Worm (Caenorhabditis elegans) whole organism, L4 larva: ENCODE results near the gene C53A5.16.
A peak's percentile ranks its signal among the peaks of the same experiment; 100 is the strongest.

ENCODE experiments used
- F37D6.2 ChIP-seq: sonication (generic microtip); optimal IDR thresholded peaks from 2 replicates; lab custom pipeline; 2016; ENCODE audit warnings: mild to moderate bottlenecking, missing genetic modification characterization, missing compliant biosample characterization
- R02D3.7 ChIP-seq: fragments of 150-350 bp; sonication (generic microtip); optimal IDR thresholded peaks from 3 replicates; lab custom pipeline; 2014; ENCODE audit warnings: missing biosample characterization, missing genetic modification characterization
- T20F7.1 ChIP-seq: fragments of 200-800 bp; sonication (Bioruptor generic); optimal IDR thresholded peaks from 2 replicates; lab custom pipeline; 2018; ENCODE audit warnings: mild to moderate bottlenecking, missing genetic modification characterization, missing compliant biosample characterization
- Y105C5A.15 ChIP-seq: fragments of 200-800 bp; sonication (Bioruptor generic); IDR thresholded peaks from 2 replicates; pipeline ENCODE4 v1.3.6; 2022; ENCODE audit warnings: missing genetic modification characterization, missing compliant biosample characterization
- Y48G9A.11 ChIP-seq: fragments of 200-800 bp; sonication (Bioruptor generic); IDR thresholded peaks from 2 replicates; pipeline ENCODE4 v1.3.6; 2022; ENCODE audit warnings: missing genetic modification reagents, missing genetic modification characterization, missing compliant biosample characterization
- Y75B8A.6 ChIP-seq: fragments of 200-800 bp; sonication (Bioruptor generic); IDR thresholded peaks from 2 replicates; pipeline ENCODE4 v1.3.6; 2022; ENCODE audit warnings: missing genetic modification reagents, missing genetic modification characterization, missing compliant biosample characterization
- ZK337.2 ChIP-seq: fragments of 200-800 bp; sonication (Bioruptor generic); IDR thresholded peaks from 2 replicates; pipeline ENCODE4 v1.3.6; 2022; ENCODE audit warnings: missing genetic modification reagents, missing genetic modification characterization, missing compliant biosample characterization
- ZK546.5 ChIP-seq, 2 experiments: sonication (generic microtip); optimal IDR thresholded peaks; 2 replicates each; lab custom pipeline; 2017; ENCODE audit warnings: missing biosample characterization in 2 of 2, missing genetic modification characterization in 2 of 2
- aha-1 ChIP-seq: fragments of 150-350 bp; peaks from one replicate; lab custom pipeline; 2014; ENCODE audit warnings: missing biosample characterization, missing genetic modification characterization
- arid-1 ChIP-seq: fragments of 200-800 bp; sonication (Bioruptor generic); conservative IDR thresholded peaks from 2 replicates; pipeline ENCODE4 v1.3.6; 2022; ENCODE audit warnings: missing genetic modification reagents, missing genetic modification characterization, missing compliant biosample characterization
- ceh-28 ChIP-seq: fragments of 150-350 bp; optimal IDR thresholded peaks from 2 replicates; lab custom pipeline; 2014; ENCODE audit warnings: missing biosample characterization, missing genetic modification reagents, missing genetic modification characterization
- ceh-32 ChIP-seq: sonication (generic microtip); optimal IDR thresholded peaks from 2 replicates; lab custom pipeline; 2016; ENCODE audit warnings: mild to moderate bottlenecking, missing genetic modification characterization, missing compliant biosample characterization; ENCODE audit not compliant: poor library complexity
- ceh-82 ChIP-seq: sonication (generic microtip); optimal IDR thresholded peaks from 2 replicates; lab custom pipeline; 2017; ENCODE audit warnings: missing biosample characterization, missing genetic modification characterization
- ctbp-1 ChIP-seq: fragments of 200-800 bp; sonication (Bioruptor generic); IDR thresholded peaks from 2 replicates; pipeline ENCODE4 v1.3.6; 2022; ENCODE audit warnings: missing genetic modification reagents, missing genetic modification characterization, missing compliant biosample characterization
- daf-12 ChIP-seq: fragments of 150-350 bp; optimal IDR thresholded peaks from 2 replicates; lab custom pipeline; 2014; ENCODE audit warnings: missing biosample characterization, missing genetic modification reagents, missing genetic modification characterization
- daf-19 ChIP-seq: fragments of 200-800 bp; sonication (Bioruptor generic); conservative IDR thresholded peaks from 2 replicates; pipeline ENCODE4 v1.3.6; 2022; ENCODE audit warnings: missing genetic modification characterization, missing compliant biosample characterization
- dmd-8 ChIP-seq: fragments of 200-800 bp; sonication (Bioruptor generic); IDR thresholded peaks from 2 replicates; pipeline ENCODE4 v1.3.6; 2022; ENCODE audit warnings: missing genetic modification characterization, missing compliant biosample characterization
- egl-27 ChIP-seq: sonication (generic microtip); optimal IDR thresholded peaks from 3 replicates; lab custom pipeline; 2017; ENCODE audit warnings: missing biosample characterization, missing genetic modification reagents, missing genetic modification characterization
- egl-43 ChIP-seq: fragments of 200-800 bp; sonication (Bioruptor generic); IDR thresholded peaks from 2 replicates; pipeline ENCODE4 v1.3.6; 2022; ENCODE audit warnings: missing genetic modification reagents, missing genetic modification characterization, missing compliant biosample characterization
- fos-1 ChIP-seq: fragments of 150-350 bp; optimal IDR thresholded peaks from 2 replicates; lab custom pipeline; 2014; ENCODE audit warnings: missing biosample characterization, missing genetic modification characterization
- gei-8 ChIP-seq: fragments of 200-800 bp; sonication (Bioruptor generic); optimal IDR thresholded peaks from 2 replicates; lab custom pipeline; 2018; ENCODE audit warnings: mild to moderate bottlenecking, missing genetic modification characterization, missing compliant biosample characterization
- hlh-30 ChIP-seq: sonication (generic microtip); optimal IDR thresholded peaks from 2 replicates; lab custom pipeline; 2017; ENCODE audit warnings: antibody characterized with exemption, mild to moderate bottlenecking, missing genetic modification characterization, missing compliant biosample characterization; ENCODE audit not compliant: insufficient read depth
- jun-1 ChIP-seq: fragments of 150-350 bp; optimal IDR thresholded peaks from 2 replicates; lab custom pipeline; 2014; ENCODE audit warnings: missing biosample characterization, missing genetic modification reagents, missing genetic modification characterization
- lin-13 ChIP-seq: fragments of 150-350 bp; optimal IDR thresholded peaks from 2 replicates; lab custom pipeline; 2014; ENCODE audit warnings: missing biosample characterization, missing genetic modification reagents, missing genetic modification characterization
- lin-15B ChIP-seq: fragments of 150-350 bp; sonication (generic microtip); optimal IDR thresholded peaks from 3 replicates; lab custom pipeline; 2014; ENCODE audit warnings: missing biosample characterization, missing genetic modification characterization
- lin-29 ChIP-seq: fragments of 200-800 bp; sonication (Bioruptor generic); IDR thresholded peaks from 2 replicates; pipeline ENCODE4 v1.3.6; 2022; ENCODE audit warnings: missing genetic modification reagents, missing genetic modification characterization, missing compliant biosample characterization
- madf-9 ChIP-seq: fragments of 200-800 bp; sonication (Bioruptor generic); conservative IDR thresholded peaks from 2 replicates; pipeline ENCODE4 v1.3.6; 2022; ENCODE audit warnings: missing genetic modification reagents, missing genetic modification characterization, missing compliant biosample characterization
- mep-1 ChIP-seq: fragments of 150-350 bp; sonication (generic microtip); optimal IDR thresholded peaks from 3 replicates; lab custom pipeline; 2014; ENCODE audit warnings: missing biosample characterization, missing genetic modification characterization
- mxl-2 ChIP-seq: fragments of 200-800 bp; sonication (Bioruptor generic); conservative IDR thresholded peaks from 2 replicates; pipeline ENCODE4 v1.3.6; 2022; ENCODE audit warnings: missing genetic modification reagents, missing genetic modification characterization, missing compliant biosample characterization
- nhr-10 ChIP-seq: fragments of 150-350 bp; optimal IDR thresholded peaks from 2 replicates; lab custom pipeline; 2014; ENCODE audit warnings: missing biosample characterization, missing genetic modification characterization
- nhr-102 ChIP-seq: sonication (generic microtip); optimal IDR thresholded peaks from 2 replicates; lab custom pipeline; 2016; ENCODE audit warnings: mild to moderate bottlenecking, missing genetic modification characterization, moderate library complexity, missing compliant biosample characterization
- nhr-111 ChIP-seq: fragments of 200-800 bp; sonication (Bioruptor generic); optimal IDR thresholded peaks from 2 replicates; lab custom pipeline; 2018; ENCODE audit warnings: mild to moderate bottlenecking, missing genetic modification characterization, missing compliant biosample characterization
- nhr-237 ChIP-seq: sonication (generic microtip); optimal IDR thresholded peaks from 2 replicates; lab custom pipeline; 2017; ENCODE audit warnings: missing biosample characterization, missing genetic modification characterization
- nhr-28 ChIP-seq: fragments of 150-350 bp; optimal IDR thresholded peaks from 2 replicates; lab custom pipeline; 2014; ENCODE audit warnings: missing biosample characterization, missing genetic modification characterization
- nhr-41 ChIP-seq: fragments of 200-800 bp; sonication (Bioruptor generic); IDR thresholded peaks from 2 replicates; pipeline ENCODE4 v1.3.6; 2022; ENCODE audit warnings: missing genetic modification reagents, missing genetic modification characterization, missing compliant biosample characterization
- nhr-48 ChIP-seq: sonication (generic microtip); optimal IDR thresholded peaks from 2 replicates; lab custom pipeline; 2016; ENCODE audit warnings: mild to moderate bottlenecking, missing genetic modification characterization, missing compliant biosample characterization
- nhr-6 ChIP-seq: fragments of 150-350 bp; optimal IDR thresholded peaks from 2 replicates; lab custom pipeline; 2014; ENCODE audit warnings: missing biosample characterization, missing genetic modification characterization
- nhr-76 ChIP-seq: fragments of 150-350 bp; optimal IDR thresholded peaks from 2 replicates; lab custom pipeline; 2014; ENCODE audit warnings: missing biosample characterization, missing genetic modification characterization
- nhr-77 ChIP-seq: fragments of 150-350 bp; optimal IDR thresholded peaks from 2 replicates; lab custom pipeline; 2014; ENCODE audit warnings: missing biosample characterization, missing genetic modification characterization
- pha-4 ChIP-seq, 2 experiments: fragments of 150-350 bp in 1 of 2; fragments of 200-800 bp in 1 of 2; sonication (Bioruptor generic) in 1 of 2; IDR thresholded peaks in 1 of 2; optimal IDR thresholded peaks in 1 of 2; 2 replicates each; pipeline versions ENCODE4 v1.3.6 to Lab custom; 2014 to 2022; ENCODE audit warnings: missing genetic modification characterization in 2 of 2, missing genetic modification reagents in 2 of 2, missing biosample characterization in 1 of 2, missing compliant biosample characterization in 1 of 2
- rbr-2 ChIP-seq: sonication (generic microtip); optimal IDR thresholded peaks from 2 replicates; lab custom pipeline; 2016; ENCODE audit warnings: missing genotype, missing genetic modification characterization, missing compliant biosample characterization
- saeg-2 ChIP-seq: fragments of 200-800 bp; sonication (Bioruptor generic); IDR thresholded peaks from 2 replicates; pipeline ENCODE4 v1.3.6; 2022; ENCODE audit warnings: missing genetic modification reagents, missing genetic modification characterization, missing compliant biosample characterization
- set-16 ChIP-seq: fragments of 200-800 bp; sonication (Bioruptor generic); IDR thresholded peaks from 2 replicates; pipeline ENCODE4 v1.3.6; 2022; ENCODE audit warnings: missing genetic modification reagents, missing genetic modification characterization, missing compliant biosample characterization
- snpc-4 ChIP-seq: fragments of 150-350 bp; optimal IDR thresholded peaks from 2 replicates; lab custom pipeline; 2014; ENCODE audit warnings: missing biosample characterization, missing genetic modification characterization
- tra-1 ChIP-seq: fragments of 200-800 bp; sonication (Bioruptor generic); IDR thresholded peaks from 2 replicates; pipeline ENCODE4 v1.3.6; 2022; ENCODE audit warnings: missing genetic modification reagents, missing genetic modification characterization, missing compliant biosample characterization
- unc-130 ChIP-seq: sonication (generic microtip); optimal IDR thresholded peaks from 2 replicates; lab custom pipeline; 2016; ENCODE audit warnings: missing genetic modification reagents, missing genetic modification characterization, missing compliant biosample characterization
- unc-39 ChIP-seq: sonication (generic microtip); optimal IDR thresholded peaks from 2 replicates; lab custom pipeline; 2017; ENCODE audit warnings: missing biosample characterization, missing genetic modification characterization
- unc-62 ChIP-seq, 3 experiments: fragments of 150-350 bp in 1 of 3; sonication (generic microtip); optimal IDR thresholded peaks in 2 of 3; peaks in 1 of 3; 1 replicate in 1 of 3; 2 replicates in 2 of 3; lab custom pipeline; 2014 to 2017; ENCODE audit warnings: missing biosample characterization in 3 of 3, missing genetic modification characterization in 3 of 3, missing genetic modification reagents in 3 of 3, missing genotype in 1 of 3
- zfp-3 ChIP-seq: fragments of 200-800 bp; sonication (Bioruptor generic); conservative IDR thresholded peaks from 2 replicates; pipeline ENCODE4 v1.3.6; 2022; ENCODE audit warnings: missing genetic modification reagents, missing genetic modification characterization, missing compliant biosample characterization

C53A5.16 gene

DNA sequence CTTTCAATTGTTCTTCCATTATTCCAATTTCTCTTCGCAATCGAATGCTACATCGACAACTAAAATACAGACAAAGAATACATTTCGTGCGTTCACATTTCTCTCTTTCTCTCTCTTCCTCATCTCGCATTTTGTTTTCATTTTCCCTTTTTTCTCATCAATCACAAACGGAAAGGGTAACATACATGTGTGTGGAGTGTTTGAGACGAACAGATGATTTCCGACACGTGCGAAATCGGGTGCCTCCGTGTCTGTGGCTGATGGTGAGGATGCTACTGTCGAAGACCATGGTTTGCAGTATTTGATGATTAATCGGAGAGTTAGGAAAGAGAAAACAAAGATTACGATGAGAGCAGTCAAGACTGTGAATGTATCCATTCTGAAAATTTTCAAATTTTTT lies 11.7 kb downstream of the C53A5.16 start, which contains the start of gene R02D5.9 (continued):
- TF ChIP-seq nhr-77: peak; percentile 47
- TF ChIP-seq egl-27 (tag; lab: Kevin White, UChicago): no peak
- no peak for TF ChIP-seq jun-1
- TF ChIP-seq arid-1 (GFP tag; lab: Robert Waterston, UW): no peak
- no peak for TF ChIP-seq daf-12 (tag; lab: Kevin White, UChicago)
- no peak for TF ChIP-seq F37D6.2 (tag; lab: Kevin White, UChicago)
- no peak for TF ChIP-seq ceh-82 (tag; lab: Kevin White, UChicago)
- TF ChIP-seq mxl-2 (GFP tag; lab: Robert Waterston, UW): no peak
- no peak for TF ChIP-seq nhr-102
- no peak for TF ChIP-seq pha-4 (GFP tag; IDR thresholded peaks at IDR 0.05; lab: Robert Waterston, UW)
- TF ChIP-seq pha-4 (tag; optimal IDR thresholded peaks at IDR 0.05; lab: Kevin White, UChicago): no peak
- TF ChIP-seq unc-62 (GFP tag; optimal IDR thresholded peaks at IDR 0.05 in 1 of 2; lab: Kevin White, UChicago): peak in 1 of 2 experiments; percentile 85
- no peak for TF ChIP-seq unc-62 (tag; optimal IDR thresholded peaks at IDR 0.05; lab: Kevin White, UChicago)
- TF ChIP-seq nhr-28 (tag; lab: Kevin White, UChicago): peak; percentile 89
- no peak for TF ChIP-seq lin-29
- TF ChIP-seq Y48G9A.11: no peak
- no peak for TF ChIP-seq madf-9 (GFP tag; lab: Robert Waterston, UW)
- no peak for TF ChIP-seq nhr-237 (tag; lab: Kevin White, UChicago)
- no peak for TF ChIP-seq daf-19 (GFP tag; lab: Robert Waterston, UW)
- no peak for TF ChIP-seq ceh-32 (tag; lab: Kevin White, UChicago)
- no peak for TF ChIP-seq nhr-48 (tag; lab: Kevin White, UChicago)
- no peak for TF ChIP-seq Y75B8A.6 (GFP tag; lab: Robert Waterston, UW)
- TF ChIP-seq nhr-111 (GFP tag; lab: Kevin White, UChicago): no peak
- no peak for TF ChIP-seq ZK546.5 (tag; optimal IDR thresholded peaks at IDR 0.05; lab: Kevin White, UChicago)
- TF ChIP-seq set-16 (GFP tag; lab: Robert Waterston, UW): no peak
- no peak for TF ChIP-seq ceh-28 (tag; lab: Kevin White, UChicago)
- TF ChIP-seq lin-15B (tag; lab: Kevin White, UChicago): no peak
- no peak for TF ChIP-seq saeg-2 (GFP tag; lab: Robert Waterston, UW)
- no peak for TF ChIP-seq nhr-41
- no peak for TF ChIP-seq egl-43 (GFP tag; lab: Robert Waterston, UW)
- no peak for TF ChIP-seq Y105C5A.15
- no peak for TF ChIP-seq rbr-2 (tag; lab: Kevin White, UChicago)
- TF ChIP-seq R02D3.7 (tag; lab: Kevin White, UChicago): no peak
- peak; percentile 85 for TF ChIP-seq hlh-30
- no peak for TF ChIP-seq ZK337.2 (GFP tag; lab: Robert Waterston, UW)
- TF ChIP-seq unc-39: no peak
- TF ChIP-seq gei-8: no peak
- TF ChIP-seq nhr-76: peak; percentile 14
- no peak for TF ChIP-seq unc-130 (GFP tag; lab: Kevin White, UChicago)
- TF ChIP-seq, all 104 proteins: peak for 11

DNA sequence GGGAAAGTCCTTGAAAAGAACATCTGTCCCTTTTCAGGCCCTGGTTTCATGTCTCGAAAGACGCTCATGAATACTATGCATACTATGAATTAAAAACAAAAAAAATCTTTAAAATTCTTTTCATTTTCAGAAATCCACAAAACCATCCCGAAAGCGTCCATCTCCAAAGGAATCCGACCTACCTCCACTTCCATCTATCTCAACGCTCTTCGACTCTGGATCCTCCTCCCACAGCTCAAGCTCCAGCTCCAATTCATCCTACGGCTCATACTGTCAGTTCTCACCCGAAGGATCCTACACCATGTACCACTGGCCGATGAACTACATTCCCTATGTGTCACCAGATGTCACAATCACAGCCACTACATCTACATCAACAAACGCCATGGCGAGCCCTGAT lies 13.9 kb downstream of the C53A5.16 start:
- no peak for TF ChIP-seq nhr-77
- peak in 1 of 2 experiments; percentile 66 for TF ChIP-seq unc-62 (GFP tag; optimal IDR thresholded peaks at IDR 0.05 in 1 of 2; lab: Kevin White, UChicago)
- no peak for TF ChIP-seq unc-62 (tag; optimal IDR thresholded peaks at IDR 0.05; lab: Kevin White, UChicago)
- TF ChIP-seq Y75B8A.6 (GFP tag; lab: Robert Waterston, UW): no peak
- no peak for TF ChIP-seq nhr-10 (tag; lab: Kevin White, UChicago)
- TF ChIP-seq R02D3.7 (tag; lab: Kevin White, UChicago): no peak
- no peak for TF ChIP-seq ctbp-1 (GFP tag; lab: Robert Waterston, UW)
- TF ChIP-seq mep-1 (tag; lab: Kevin White, UChicago): no peak
- TF ChIP-seq zfp-3: no peak
- no peak for TF ChIP-seq nhr-6 (tag; lab: Kevin White, UChicago)
- TF ChIP-seq T20F7.1 (GFP tag; lab: Kevin White, UChicago): no peak
- TF ChIP-seq fos-1 (tag; lab: Kevin White, UChicago): no peak
- no peak for TF ChIP-seq dmd-8 (GFP tag; lab: Robert Waterston, UW)
- no peak for TF ChIP-seq tra-1
- TF ChIP-seq snpc-4 (tag; lab: Kevin White, UChicago): no peak
- TF ChIP-seq aha-1 (tag; lab: Kevin White, UChicago): peak; percentile 68
- no peak for TF ChIP-seq Y48G9A.11
- TF ChIP-seq lin-13 (GFP tag; lab: Kevin White, UChicago): no peak
